Fruit fly (Drosophila melanogaster): Measurements from ENCODE around the gene Hel89B.

Gene Hel89B

dm6 chr3R:15984483-15985118 lies 11.5 kb downstream of the Hel89B start (continued):
- TF ChIP-seq ken (GFP tag; IDR thresholded peaks at IDR 0.05), result no peak
- no peak for TF ChIP-seq CG17612 (GFP tag; IDR thresholded peaks at IDR 0.05)
- TF ChIP-seq pros (GFP tag; optimal IDR thresholded peaks at IDR 0.05), result no peak
- peak; percentile 46; the same call in 1 of the 2 replicates for TF ChIP-seq CG17328 (GFP tag; IDR thresholded peaks at IDR 0.05)
- no peak for TF ChIP-seq CG33213 (GFP tag; optimal IDR thresholded peaks at IDR 0.05)
- TF ChIP-seq CG7928 (GFP tag; optimal IDR thresholded peaks at IDR 0.05), result no peak
- TF ChIP-seq CG6272 (GFP tag; IDR thresholded peaks at IDR 0.05), result no peak
- no peak for TF ChIP-seq Atf6 (GFP tag; IDR thresholded peaks at IDR 0.05)
- TF ChIP-seq CG13123 (GFP tag; optimal IDR thresholded peaks at IDR 0.05), result no peak
- no peak for TF ChIP-seq CG11723 (GFP tag; optimal IDR thresholded peaks at IDR 0.05)
- no peak for TF ChIP-seq Sry-δ (GFP tag; optimal IDR thresholded peaks at IDR 0.05)
- no peak for TF ChIP-seq CG17912 (GFP tag; optimal IDR thresholded peaks at IDR 0.05)
- TF ChIP-seq sug (tag; optimal IDR thresholded peaks at IDR 0.05), result no peak
- TF ChIP-seq abd-A (tag; optimal IDR thresholded peaks at IDR 0.05), result no peak
- peak; percentile 5 for TF ChIP-seq CG12942 (GFP tag; optimal IDR thresholded peaks at IDR 0.05)
- no peak for TF ChIP-seq CG10654 (GFP tag; optimal IDR thresholded peaks at IDR 0.05)
- no peak for TF ChIP-seq CG18619 (GFP tag; optimal IDR thresholded peaks at IDR 0.05)
- no peak for TF ChIP-seq Bteb2 (GFP tag; optimal IDR thresholded peaks at IDR 0.05)
- TF ChIP-seq Ets97D (GFP tag; optimal IDR thresholded peaks at IDR 0.05), result no peak
- TF ChIP-seq B-H1 (GFP tag; IDR thresholded peaks at IDR 0.05), result no peak
- TF ChIP-seq CG1792 (GFP tag; optimal IDR thresholded peaks at IDR 0.05), result no peak
- peak; percentile 81 for TF ChIP-seq gcm (GFP tag; optimal IDR thresholded peaks at IDR 0.05)
- no peak for TF ChIP-seq btn (GFP tag; optimal IDR thresholded peaks at IDR 0.05)
- TF ChIP-seq nmo (GFP tag; optimal IDR thresholded peaks at IDR 0.05), result peak; percentile 73
- TF ChIP-seq CG33557 (GFP tag; optimal IDR thresholded peaks at IDR 0.05), result peak; percentile 46
- no peak for TF ChIP-seq Opbp (GFP tag; IDR thresholded peaks at IDR 0.05; ENCODE audit: partially characterized antibody)
- TF ChIP-seq CG32532 (GFP tag; IDR thresholded peaks at IDR 0.05), result peak; percentile 40; the same call in 1 of the 2 replicates
- no peak for TF ChIP-seq her (GFP tag; optimal IDR thresholded peaks at IDR 0.05)
- no peak for TF ChIP-seq Kr (GFP tag; optimal IDR thresholded peaks at IDR 0.05)
- TF ChIP-seq so (GFP tag; IDR thresholded peaks at IDR 0.05), result 0 out of 3 replicates have a peak, but pooled peaks have one; percentile 26
- TF ChIP-seq Six4 (GFP tag; optimal IDR thresholded peaks at IDR 0.05), result no peak
- peak; percentile 49 for TF ChIP-seq CG10209 (GFP tag; optimal IDR thresholded peaks at IDR 0.05)
- TF ChIP-seq CG9727 (GFP tag; optimal IDR thresholded peaks at IDR 0.05), result peak; percentile 73
- TF ChIP-seq NfI (GFP tag; optimal IDR thresholded peaks at IDR 0.05), result no peak
- TF ChIP-seq CG7357 (GFP tag; IDR thresholded peaks at IDR 0.05), result no peak
- TF ChIP-seq Fer3 (tag; optimal IDR thresholded peaks at IDR 0.05), result peak; percentile 43
- TF ChIP-seq Doc3 (GFP tag; IDR thresholded peaks at IDR 0.05; ENCODE audit: partially characterized antibody), result no peak
- TF ChIP-seq CG12299 (tag; optimal IDR thresholded peaks at IDR 0.05), result no peak
- no peak for TF ChIP-seq p53 (GFP tag; optimal IDR thresholded peaks at IDR 0.05)
- TF ChIP-seq CG17802 (tag; optimal IDR thresholded peaks at IDR 0.05), result no peak
- peak; percentile 12 for TF ChIP-seq nau (GFP tag; optimal IDR thresholded peaks at IDR 0.05)
- no peak for TF ChIP-seq dm (GFP tag; optimal IDR thresholded peaks at IDR 0.05)
- no peak for TF ChIP-seq CG14050 (GFP tag; IDR thresholded peaks at IDR 0.05)
- TF ChIP-seq lilli (GFP tag; optimal IDR thresholded peaks at IDR 0.05), result peak; percentile 33
- no peak for TF ChIP-seq ATbp (GFP tag; optimal IDR thresholded peaks at IDR 0.05)
- TF ChIP-seq toy (GFP tag; IDR thresholded peaks at IDR 0.05), result no peak
- no peak for TF ChIP-seq corto (GFP tag; optimal IDR thresholded peaks at IDR 0.05)
- peak; percentile 53 for TF ChIP-seq CG7556 (GFP tag; optimal IDR thresholded peaks at IDR 0.05)
- peak; percentile 70 for TF ChIP-seq phol (tag; optimal IDR thresholded peaks at IDR 0.05)
- no peak for TF ChIP-seq CG10543 (GFP tag; optimal IDR thresholded peaks at IDR 0.05)
- no peak for TF ChIP-seq wor (GFP tag; IDR thresholded peaks at IDR 0.05)
